Worm (Caenorhabditis elegans) whole organism, midembryonic: ENCODE data around the gene F13B12.1.

Experiments
- T22C8.4 ChIP-seq: fragments of 200-800 bp; sonication (Bioruptor generic); IDR thresholded peaks from 2 replicates; pipeline ENCODE4 v1.3.6; 2022; ENCODE audit warnings: missing genetic modification characterization, missing compliant biosample characterization
- cog-1 ChIP-seq: sonication (generic microtip); optimal IDR thresholded peaks from 2 replicates; lab custom pipeline; 2016; ENCODE audit warnings: missing genetic modification characterization, missing compliant biosample characterization
- flt-1 ChIP-seq: fragments of 200-800 bp; sonication (Bioruptor generic); IDR thresholded peaks from 2 replicates; pipeline ENCODE4 v1.3.6; 2022; ENCODE audit warnings: missing genetic modification characterization, missing compliant biosample characterization
- klf-2 ChIP-seq: fragments of 200-800 bp; sonication (Bioruptor generic); conservative IDR thresholded peaks from 2 replicates; pipeline ENCODE4 v1.3.6; 2022; ENCODE audit warnings: missing genetic modification reagents, missing genetic modification characterization, missing compliant biosample characterization
- med-1 ChIP-seq: sonication (generic microtip); optimal IDR thresholded peaks from 2 replicates; lab custom pipeline; 2017; ENCODE audit warnings: missing genetic modification characterization, mild to moderate bottlenecking, missing compliant biosample characterization, antibody characterized with exemption, missing genetic modification reagents; ENCODE audit not compliant: insufficient read depth
- ref-1 ChIP-seq: fragments of 200-800 bp; sonication (Bioruptor generic); conservative IDR thresholded peaks from 2 replicates; pipeline ENCODE4 v1.3.6; 2022; ENCODE audit warnings: missing genetic modification reagents, missing genetic modification characterization, missing compliant biosample characterization
- tab-1 ChIP-seq: fragments of 200-800 bp; sonication (Bioruptor generic); IDR thresholded peaks from 2 replicates; pipeline ENCODE4 v1.3.6; 2022; ENCODE audit warnings: missing genetic modification characterization, missing compliant biosample characterization
- ztf-23 ChIP-seq: fragments of 200-800 bp; sonication (Bioruptor generic); IDR thresholded peaks from 2 replicates; pipeline ENCODE4 v1.3.6; 2022; ENCODE audit warnings: missing genetic modification reagents, missing genetic modification characterization, missing compliant biosample characterization
- ztf-29 ChIP-seq: fragments of 200-800 bp; sonication (Bioruptor generic); IDR thresholded peaks from 2 replicates; pipeline ENCODE4 v1.3.6; 2022; ENCODE audit warnings: missing genetic modification reagents, missing genetic modification characterization, missing compliant biosample characterization

F13B12.1 gene

DNA sequence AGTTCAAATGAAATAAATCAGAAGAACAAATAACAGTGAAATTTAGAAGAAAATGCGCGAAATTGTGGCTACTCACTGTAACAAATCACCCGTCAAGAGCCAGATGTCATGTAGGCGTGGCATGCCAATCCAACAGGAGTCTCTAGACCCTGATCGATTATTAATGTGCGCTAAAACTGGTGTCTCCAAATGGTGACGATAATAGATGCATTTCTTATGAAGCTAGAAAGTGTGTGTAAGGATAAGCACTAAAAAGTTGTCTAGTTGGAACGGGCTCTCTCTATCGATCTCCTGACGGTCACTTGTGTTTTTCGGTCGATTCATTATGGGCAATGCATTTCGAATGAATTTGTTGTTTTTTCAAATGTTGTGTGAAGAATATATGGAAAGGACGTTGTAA is 37.3 kb upstream of the F13B12.1 start, which contains the start of gene mec-3:
TSS of gene mec-3 (minus strand) at position 101 of the 400 bp plus-strand sequence.
- TF ChIP-seq med-1 (GFP tag; lab: Kevin White, UChicago) (no peak), cog-1 (tag; lab: Kevin White, UChicago) (no peak), tab-1 (GFP tag; lab: Robert Waterston, UW) (no peak), ztf-23 (GFP tag; lab: Robert Waterston, UW) (no peak), klf-2 (GFP tag; lab: Robert Waterston, UW) (no peak), T22C8.4 (GFP tag; lab: Robert Waterston, UW) (no peak), flt-1 (GFP tag; lab: Robert Waterston, UW) (no peak), ref-1 (GFP tag; lab: Robert Waterston, UW) (no peak), ztf-29 (no peak)

ce11 chrIV:10457137-10457536 is 32.7 kb upstream of the F13B12.1 start, which contains the start of gene srb-17:
Gene srb-17, minus strand, starts transcription at chrIV:10457237.
- TF ChIP-seq ztf-23 (GFP tag; lab: Robert Waterston, UW) = no peak

ce11 chrIV:10453001-10453400 is 28.6 kb upstream of the F13B12.1 start, which contains the start of gene F01D4.8:
Gene F01D4.8, minus strand, starts transcription at chrIV:10453101.
- TF ChIP-seq ref-1 (GFP tag; lab: Robert Waterston, UW) (no peak), ztf-23 (GFP tag; lab: Robert Waterston, UW) (no peak), klf-2 (GFP tag; lab: Robert Waterston, UW) (no peak), tab-1 (GFP tag; lab: Robert Waterston, UW) (no peak), ztf-29 (no peak), T22C8.4 (GFP tag; lab: Robert Waterston, UW) (no peak), med-1 (GFP tag; lab: Kevin White, UChicago) (no peak), cog-1 (tag; lab: Kevin White, UChicago) (no peak), flt-1 (GFP tag; lab: Robert Waterston, UW) (no peak)

DNA sequence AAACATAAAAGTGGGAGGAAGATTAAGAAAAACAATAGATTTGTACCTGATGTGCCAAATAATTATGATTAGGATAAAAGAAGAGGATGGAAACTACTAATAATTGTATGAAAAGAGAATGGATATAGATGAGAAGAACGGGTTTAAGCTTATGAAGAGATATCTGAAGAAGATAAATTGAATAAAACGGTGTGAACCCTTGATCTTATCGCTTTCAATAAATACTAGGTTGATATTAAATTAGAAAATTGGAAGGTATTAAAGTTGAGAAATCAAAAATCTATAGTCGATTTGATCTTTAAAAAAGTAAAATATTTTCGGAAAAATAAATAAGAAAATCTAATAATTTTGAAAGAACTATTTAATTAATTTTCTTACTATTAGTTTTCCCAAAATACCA is 25.4 kb upstream of the F13B12.1 start, which contains the start of gene F13B12.4:
TSS of gene F13B12.4 (minus strand) at position 101 of the 400 bp plus-strand sequence.
- TF ChIP-seq med-1 (GFP tag; lab: Kevin White, UChicago) = no peak
- TF ChIP-seq ztf-23 (GFP tag; lab: Robert Waterston, UW) = no peak
- no peak for TF ChIP-seq tab-1 (GFP tag; lab: Robert Waterston, UW)
- no peak for TF ChIP-seq cog-1 (tag; lab: Kevin White, UChicago)
- no peak for TF ChIP-seq flt-1 (GFP tag; lab: Robert Waterston, UW)
- TF ChIP-seq T22C8.4 (GFP tag; lab: Robert Waterston, UW) = no peak
- no peak for TF ChIP-seq ref-1 (GFP tag; lab: Robert Waterston, UW)

DNA sequence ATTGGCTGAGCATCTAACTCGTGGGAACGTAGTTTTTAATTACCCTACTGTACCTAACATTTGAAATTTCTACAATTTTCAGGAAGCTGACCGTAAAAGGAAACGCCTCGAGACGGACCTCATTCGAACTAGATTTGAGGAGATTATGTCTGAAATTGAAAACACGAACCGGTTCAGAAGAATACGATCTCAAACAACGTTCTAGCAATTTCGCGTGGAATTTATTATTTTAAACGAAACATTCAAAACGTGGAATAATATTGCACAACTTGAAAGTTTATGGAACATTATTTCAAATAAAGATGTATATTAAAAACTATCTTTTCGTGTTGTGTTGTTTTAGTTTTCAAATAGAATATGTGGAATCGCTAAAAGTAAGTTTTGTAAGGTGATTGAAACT is 19.1 kb upstream of the F13B12.1 start, which contains the start of gene F13B12.7:
TSS of gene F13B12.7 (plus strand) at position 301 of the 400 bp plus-strand sequence.
- TF ChIP-seq T22C8.4 (GFP tag; lab: Robert Waterston, UW) (no peak), tab-1 (GFP tag; lab: Robert Waterston, UW) (no peak), ref-1 (GFP tag; lab: Robert Waterston, UW) (no peak)

DNA sequence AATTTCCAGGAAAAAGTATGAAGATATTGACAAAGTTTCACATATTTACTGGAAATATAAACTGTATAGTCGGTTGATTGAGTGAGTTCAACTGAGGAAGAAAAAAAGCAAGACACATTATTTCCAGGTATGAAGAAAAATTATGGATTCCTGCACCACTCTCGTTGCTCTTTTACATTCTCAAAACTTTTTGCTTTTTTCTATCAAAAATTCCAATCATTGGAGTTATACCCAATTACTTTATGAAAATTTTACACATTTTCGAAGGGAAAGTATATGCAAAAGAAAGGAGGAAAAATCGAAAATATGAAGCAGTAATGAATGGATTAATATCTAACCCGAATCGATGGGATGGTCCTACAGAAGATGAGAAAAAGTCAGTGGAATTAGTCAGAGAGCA is 18.5 kb upstream of the F13B12.1 start:
- TF ChIP-seq ztf-29 = no peak
- no peak for TF ChIP-seq ref-1 (GFP tag; lab: Robert Waterston, UW)
- no peak for TF ChIP-seq flt-1 (GFP tag; lab: Robert Waterston, UW)
- no peak for TF ChIP-seq med-1 (GFP tag; lab: Kevin White, UChicago)
- TF ChIP-seq tab-1 (GFP tag; lab: Robert Waterston, UW) = no peak
- no peak for TF ChIP-seq T22C8.4 (GFP tag; lab: Robert Waterston, UW)
- no peak for TF ChIP-seq ztf-23 (GFP tag; lab: Robert Waterston, UW)
- TF ChIP-seq cog-1 (tag; lab: Kevin White, UChicago) = no peak
- TF ChIP-seq klf-2 (GFP tag; lab: Robert Waterston, UW) = no peak

ce11 chrIV:10438901-10439300 is 14.5 kb upstream of the F13B12.1 start, which contains the start of gene F13B12.3:
Gene F13B12.3, plus strand, starts transcription at chrIV:10439123.
- TF ChIP-seq T22C8.4 (GFP tag; lab: Robert Waterston, UW) = no peak
- 0 out of 2 replicates have a peak, but pooled peaks have one; percentile 2 for TF ChIP-seq ref-1 (GFP tag; lab: Robert Waterston, UW)
- no peak for TF ChIP-seq ztf-23 (GFP tag; lab: Robert Waterston, UW)
- TF ChIP-seq cog-1 (tag; lab: Kevin White, UChicago) = no peak
- TF ChIP-seq klf-2 (GFP tag; lab: Robert Waterston, UW) = no peak
- TF ChIP-seq tab-1 (GFP tag; lab: Robert Waterston, UW) = no peak
- no peak for TF ChIP-seq flt-1 (GFP tag; lab: Robert Waterston, UW)
- no peak for TF ChIP-seq med-1 (GFP tag; lab: Kevin White, UChicago)

DNA sequence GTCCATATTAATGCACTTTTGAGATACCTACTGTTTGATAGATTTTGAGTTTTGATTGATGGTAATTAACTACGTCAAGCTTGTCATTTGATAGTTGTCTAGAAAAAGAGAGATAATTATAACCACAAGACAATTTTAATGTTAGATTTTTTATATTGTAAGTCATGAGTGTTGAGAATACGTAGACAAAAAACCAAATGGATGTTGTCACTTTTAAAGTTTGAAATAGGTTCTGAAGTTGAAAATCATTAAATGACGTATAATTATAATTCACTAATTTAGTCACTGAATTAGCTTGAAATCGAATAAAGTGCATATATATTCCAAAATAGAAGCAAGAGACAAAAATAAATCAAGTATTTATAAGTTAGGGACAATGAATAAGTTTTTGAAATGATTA is 12.7 kb upstream of the F13B12.1 start:
- no peak for TF ChIP-seq cog-1 (tag; lab: Kevin White, UChicago)
- no peak for TF ChIP-seq tab-1 (GFP tag; lab: Robert Waterston, UW)
- TF ChIP-seq ref-1 (GFP tag; lab: Robert Waterston, UW) = no peak
- TF ChIP-seq ztf-29 = no peak
- TF ChIP-seq med-1 (GFP tag; lab: Kevin White, UChicago) = no peak
- no peak for TF ChIP-seq ztf-23 (GFP tag; lab: Robert Waterston, UW)
- TF ChIP-seq T22C8.4 (GFP tag; lab: Robert Waterston, UW) = no peak
- TF ChIP-seq flt-1 (GFP tag; lab: Robert Waterston, UW) = no peak
- TF ChIP-seq klf-2 (GFP tag; lab: Robert Waterston, UW) = no peak

DNA sequence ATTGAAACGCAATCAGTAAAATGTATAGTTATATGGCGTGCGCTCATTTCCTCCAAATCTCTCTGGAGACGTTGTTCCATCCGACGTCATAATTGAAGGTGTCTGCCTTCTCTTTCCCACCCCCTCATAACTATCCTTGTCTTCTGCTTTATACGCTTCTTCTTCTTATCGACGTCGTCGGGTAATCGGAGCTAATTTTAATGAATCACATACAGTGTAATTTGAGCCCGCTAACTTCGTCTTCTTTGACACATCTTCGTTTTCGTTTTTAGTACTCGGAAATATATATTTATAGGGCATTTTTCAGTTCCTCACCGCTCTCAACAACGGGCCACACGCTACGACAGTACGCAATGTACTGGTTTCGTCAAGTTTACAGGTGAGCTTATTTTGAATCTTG is 12.0 kb upstream of the F13B12.1 start, which contains the start of gene ins-1:
TSS of gene ins-1 (plus strand) at position 301 of the 400 bp plus-strand sequence.
- TF ChIP-seq flt-1 (GFP tag; lab: Robert Waterston, UW) (no peak), med-1 (GFP tag; lab: Kevin White, UChicago) (no peak), T22C8.4 (GFP tag; lab: Robert Waterston, UW) (no peak), ztf-23 (GFP tag; lab: Robert Waterston, UW) (no peak), klf-2 (GFP tag; lab: Robert Waterston, UW) (no peak), ztf-29 (no peak), cog-1 (tag; lab: Kevin White, UChicago) (no peak), ref-1 (GFP tag; lab: Robert Waterston, UW) (no peak), tab-1 (GFP tag; lab: Robert Waterston, UW) (no peak)
